Worm (Caenorhabditis elegans) whole organism, early embryonic: ENCODE measurements around the gene parp-2.

Source experiments
- B0310.2 ChIP-seq: sonication (generic microtip); optimal IDR thresholded peaks from 2 replicates; lab custom pipeline; 2016; ENCODE audit warnings: mild to moderate bottlenecking, missing genetic modification characterization, missing compliant biosample characterization
- F13C5.2 ChIP-seq: sonication (generic microtip); optimal IDR thresholded peaks from 2 replicates; lab custom pipeline; 2017; ENCODE audit warnings: mild to moderate bottlenecking, missing genetic modification characterization, inconsistent platforms, missing compliant biosample characterization
- aly-1 ChIP-seq: sonication (generic microtip); optimal IDR thresholded peaks from 2 replicates; lab custom pipeline; 2016; ENCODE audit warnings: missing genetic modification characterization, missing compliant biosample characterization
- ama-1 ChIP-seq: fragments of 150-350 bp; optimal IDR thresholded peaks from 2 replicates; lab custom pipeline; 2014
- ceh-13 ChIP-seq: fragments of 200-800 bp; sonication (Bioruptor generic); optimal IDR thresholded peaks from 2 replicates; lab custom pipeline; 2018; ENCODE audit warnings: mild to moderate bottlenecking, missing genetic modification characterization, missing compliant biosample characterization
- ceh-36 ChIP-seq: sonication (generic microtip); optimal IDR thresholded peaks from 2 replicates; lab custom pipeline; 2016; ENCODE audit warnings: missing genetic modification characterization, inconsistent platforms, missing compliant biosample characterization
- ets-7 ChIP-seq: sonication (generic microtip); optimal IDR thresholded peaks from 2 replicates; lab custom pipeline; 2016; ENCODE audit warnings: missing genotype, missing genetic modification characterization, missing compliant biosample characterization
- flt-1 ChIP-seq: fragments of 200-800 bp; sonication (Bioruptor generic); IDR thresholded peaks from 2 replicates; pipeline ENCODE4 v1.3.6; 2022; ENCODE audit warnings: missing genetic modification characterization, missing compliant biosample characterization
- hmbx-1 ChIP-seq: sonication (generic microtip); optimal IDR thresholded peaks from 2 replicates; lab custom pipeline; 2016; ENCODE audit warnings: mild to moderate bottlenecking, missing genetic modification characterization, missing compliant biosample characterization
- hmg-4 ChIP-seq: fragments of 200-800 bp; sonication (Bioruptor generic); optimal IDR thresholded peaks from 2 replicates; lab custom pipeline; 2018; ENCODE audit warnings: mild to moderate bottlenecking, missing genetic modification characterization, missing compliant biosample characterization
- hnd-1 ChIP-seq: sonication (generic microtip); optimal IDR thresholded peaks from 2 replicates; lab custom pipeline; 2016; ENCODE audit warnings: missing genetic modification characterization, missing compliant biosample characterization
- pes-1 ChIP-seq: fragments of 200-800 bp; sonication (Bioruptor generic); IDR thresholded peaks from 2 replicates; pipeline ENCODE4 v1.3.6; 2022; ENCODE audit warnings: missing genetic modification reagents, missing genetic modification characterization, missing compliant biosample characterization
- scrt-1 ChIP-seq: fragments of 200-800 bp; sonication (Bioruptor generic); IDR thresholded peaks from 2 replicates; pipeline ENCODE4 v1.3.6; 2022; ENCODE audit warnings: missing genetic modification characterization, missing compliant biosample characterization
- sea-1 ChIP-seq: fragments of 200-800 bp; sonication (Bioruptor generic); conservative IDR thresholded peaks from 2 replicates; pipeline ENCODE4 v1.3.6; 2022; ENCODE audit warnings: missing genetic modification characterization, missing compliant biosample characterization
- tbx-11 ChIP-seq: fragments of 200-800 bp; sonication (Bioruptor generic); IDR thresholded peaks from 2 replicates; pipeline ENCODE4 v1.3.6; 2022; ENCODE audit warnings: missing genetic modification characterization, missing compliant biosample characterization
- tbx-37 ChIP-seq: fragments of 200-800 bp; sonication (Bioruptor generic); conservative IDR thresholded peaks from 2 replicates; pipeline ENCODE4 v1.3.6; 2022; ENCODE audit warnings: missing genetic modification reagents, missing genetic modification characterization, missing compliant biosample characterization
- tra-4 ChIP-seq: sonication (generic microtip); optimal IDR thresholded peaks from 2 replicates; lab custom pipeline; 2017; ENCODE audit warnings: missing genetic modification characterization, missing compliant biosample characterization

The parp-2 gene

DNA sequence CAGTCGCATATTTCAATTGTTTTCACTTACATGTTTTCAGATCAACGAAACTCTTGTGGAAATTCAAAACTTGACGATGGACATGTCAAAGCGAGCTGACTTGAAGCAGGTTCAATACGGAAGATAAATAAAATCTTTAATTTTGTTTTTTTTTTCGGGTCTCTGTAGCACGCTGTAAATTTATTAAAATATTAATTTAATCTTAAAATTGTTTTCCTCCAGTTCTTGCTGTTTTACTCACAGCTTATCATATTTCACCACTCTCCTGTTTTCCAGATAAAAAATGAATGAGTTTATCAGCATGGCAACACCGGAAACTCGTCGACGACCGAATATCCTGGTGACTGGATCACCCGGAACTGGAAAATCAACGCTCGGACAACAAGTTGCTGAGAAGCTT lies 3.6 kb downstream of the parp-2 start, which contains the start of gene E02H1.6:
Gene E02H1.6, plus strand, starts transcription at position 301 of the 400 bp plus-strand sequence.
- TF ChIP-seq ceh-36 (tag; lab: Kevin White, UChicago) (no peak), hmbx-1 (tag; lab: Kevin White, UChicago) (no peak), hnd-1 (tag; lab: Kevin White, UChicago) (no peak), scrt-1 (GFP tag; lab: Robert Waterston, UW) (no peak), tra-4 (tag; lab: Kevin White, UChicago) (no peak), B0310.2 (no peak), pes-1 (no peak), F13C5.2 (tag; lab: Kevin White, UChicago) (no peak), hmg-4 (GFP tag; lab: Kevin White, UChicago) (no peak), ets-7 (no peak), tbx-37 (GFP tag; lab: Robert Waterston, UW) (no peak), tbx-11 (GFP tag; lab: Robert Waterston, UW) (no peak), ceh-13 (GFP tag; lab: Kevin White, UChicago) (no peak), aly-1 (tag; lab: Kevin White, UChicago) (no peak), ama-1 (lab: Kevin White, UChicago) (no peak), sea-1 (GFP tag; lab: Robert Waterston, UW) (no peak), flt-1 (GFP tag; lab: Robert Waterston, UW) (no peak)

DNA sequence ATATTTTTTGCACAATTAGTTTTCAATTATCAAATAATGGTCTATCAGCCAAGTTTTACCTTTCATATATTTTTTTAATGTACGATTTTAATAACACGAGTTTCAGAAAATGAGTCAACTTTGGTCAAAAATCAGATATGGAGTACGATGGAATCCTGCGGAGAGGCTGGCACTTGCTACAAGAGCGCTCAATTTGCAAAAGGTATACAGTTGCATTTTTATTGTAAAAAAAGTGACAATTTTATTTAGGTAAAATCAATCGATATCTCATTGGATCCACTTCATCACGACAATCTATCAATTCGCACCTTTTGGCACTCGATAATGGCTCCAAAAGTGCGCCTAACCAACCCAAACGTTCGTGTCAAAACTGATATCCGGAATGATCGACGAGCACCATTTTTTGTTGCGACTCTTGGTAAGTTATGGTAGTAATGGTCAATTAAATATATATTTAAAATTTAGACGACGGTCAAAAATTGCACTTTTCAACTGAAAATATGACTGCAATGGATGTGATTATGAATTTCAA lies 4.7 kb downstream of the parp-2 start, which contains the start of gene mrpl-53:
Gene mrpl-53, plus strand, starts transcription at position 107 of the 532 bp plus-strand sequence.
- no peak for TF ChIP-seq ceh-13 (GFP tag; lab: Kevin White, UChicago)
- no peak for TF ChIP-seq F13C5.2 (tag; lab: Kevin White, UChicago)
- TF ChIP-seq tbx-11 (GFP tag; lab: Robert Waterston, UW), result no peak
- TF ChIP-seq hnd-1 (tag; lab: Kevin White, UChicago), result no peak
- TF ChIP-seq scrt-1 (GFP tag; lab: Robert Waterston, UW), result no peak
- TF ChIP-seq pes-1, result no peak
- no peak for TF ChIP-seq ets-7
- TF ChIP-seq sea-1 (GFP tag; lab: Robert Waterston, UW), result no peak
- TF ChIP-seq ama-1 (lab: Kevin White, UChicago), result no peak
- TF ChIP-seq hmbx-1 (tag; lab: Kevin White, UChicago), result no peak
- no peak for TF ChIP-seq tbx-37 (GFP tag; lab: Robert Waterston, UW)
- no peak for TF ChIP-seq aly-1 (tag; lab: Kevin White, UChicago)

DNA sequence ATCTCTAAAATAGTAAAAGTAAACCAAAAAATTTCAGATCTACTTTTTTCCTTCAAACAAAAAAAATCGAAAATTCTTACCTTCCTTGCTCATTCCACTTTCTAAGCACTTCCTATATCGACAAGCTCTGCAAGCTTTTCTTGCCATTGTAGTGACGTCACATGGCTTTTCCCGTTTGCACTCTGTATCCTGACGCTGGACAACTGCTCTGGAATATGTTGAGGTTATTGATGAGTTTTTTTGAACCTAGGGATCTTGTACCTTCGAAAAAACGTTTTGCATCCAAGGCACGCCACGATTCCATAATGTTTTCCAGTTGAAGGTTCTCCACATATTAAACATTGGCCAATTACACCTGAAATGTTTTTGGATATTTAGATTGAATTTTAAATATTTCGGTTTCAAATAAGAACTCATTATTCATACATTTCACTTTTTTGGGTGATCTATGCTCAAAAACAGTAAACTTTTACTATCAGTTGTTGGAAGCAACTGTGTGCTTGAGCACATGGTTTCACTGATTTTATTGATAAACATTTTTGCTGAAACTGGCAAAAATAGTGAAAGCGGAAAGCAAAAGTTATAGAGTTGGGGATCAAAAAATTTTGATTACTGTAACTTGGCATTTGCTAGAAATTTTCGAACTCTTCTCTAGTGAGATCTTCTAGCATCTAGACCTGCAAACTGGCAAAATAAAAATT lies 7.3 kb downstream of the parp-2 start:
- TF ChIP-seq ets-7, result no peak
- TF ChIP-seq pes-1, result no peak
- no peak for TF ChIP-seq ama-1 (lab: Kevin White, UChicago)
- TF ChIP-seq aly-1 (tag; lab: Kevin White, UChicago), result no peak
- no peak for TF ChIP-seq scrt-1 (GFP tag; lab: Robert Waterston, UW)

DNA sequence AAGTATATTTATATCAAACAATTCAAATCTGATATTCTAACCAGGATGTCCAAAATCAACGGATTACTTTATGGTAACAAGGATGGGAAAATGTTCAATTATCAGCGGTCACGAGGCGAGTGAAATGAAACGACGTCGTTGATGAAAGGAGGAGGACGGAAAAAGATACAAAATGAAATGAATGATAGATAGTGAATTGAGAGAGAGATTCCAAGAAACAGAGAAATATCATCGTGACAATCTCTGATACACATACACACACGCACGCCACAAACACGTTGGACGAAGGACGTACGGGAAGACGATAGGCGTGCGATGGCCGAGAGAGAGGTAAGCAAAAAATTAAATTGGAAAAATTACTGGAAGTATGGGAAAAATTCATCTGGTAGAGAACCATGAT lies 8.2 kb downstream of the parp-2 start:
- no peak for TF ChIP-seq F13C5.2 (tag; lab: Kevin White, UChicago)
- TF ChIP-seq scrt-1 (GFP tag; lab: Robert Waterston, UW), result no peak
- no peak for TF ChIP-seq ceh-36 (tag; lab: Kevin White, UChicago)
- TF ChIP-seq flt-1 (GFP tag; lab: Robert Waterston, UW), result no peak
- TF ChIP-seq aly-1 (tag; lab: Kevin White, UChicago), result no peak
- no peak for TF ChIP-seq tra-4 (tag; lab: Kevin White, UChicago)
- TF ChIP-seq tbx-11 (GFP tag; lab: Robert Waterston, UW), result no peak
- TF ChIP-seq ama-1 (lab: Kevin White, UChicago), result no peak
- no peak for TF ChIP-seq B0310.2
- no peak for TF ChIP-seq ets-7
- no peak for TF ChIP-seq sea-1 (GFP tag; lab: Robert Waterston, UW)
- TF ChIP-seq tbx-37 (GFP tag; lab: Robert Waterston, UW), result no peak
- TF ChIP-seq hmg-4 (GFP tag; lab: Kevin White, UChicago), result no peak
- no peak for TF ChIP-seq hmbx-1 (tag; lab: Kevin White, UChicago)
- no peak for TF ChIP-seq pes-1
- no peak for TF ChIP-seq hnd-1 (tag; lab: Kevin White, UChicago)

DNA sequence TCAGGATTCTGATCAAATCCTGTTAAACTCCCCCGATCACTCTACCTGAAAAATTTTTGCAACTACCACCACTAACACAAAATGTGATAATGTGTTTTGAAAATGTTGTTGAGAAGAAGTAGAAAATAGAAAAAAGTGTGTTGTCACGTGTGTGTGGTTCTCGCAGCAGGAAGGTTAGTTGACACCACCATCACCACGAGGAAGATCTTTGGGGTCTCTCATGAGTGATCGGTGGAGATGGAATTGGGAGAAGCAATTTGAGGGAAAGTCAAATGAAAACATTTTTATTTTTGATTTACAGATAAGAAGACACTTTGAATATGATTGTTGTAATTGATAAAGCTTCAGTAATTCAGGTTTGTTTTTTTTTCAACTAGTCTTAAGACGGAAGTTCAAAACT lies 8.8 kb downstream of the parp-2 start:
- TF ChIP-seq hmg-4 (GFP tag; lab: Kevin White, UChicago), result no peak
- TF ChIP-seq ets-7, result no peak
- no peak for TF ChIP-seq pes-1
- TF ChIP-seq flt-1 (GFP tag; lab: Robert Waterston, UW), result no peak
- TF ChIP-seq hnd-1 (tag; lab: Kevin White, UChicago), result no peak
- TF ChIP-seq tbx-37 (GFP tag; lab: Robert Waterston, UW), result no peak
- TF ChIP-seq ceh-13 (GFP tag; lab: Kevin White, UChicago), result no peak
- no peak for TF ChIP-seq F13C5.2 (tag; lab: Kevin White, UChicago)

DNA sequence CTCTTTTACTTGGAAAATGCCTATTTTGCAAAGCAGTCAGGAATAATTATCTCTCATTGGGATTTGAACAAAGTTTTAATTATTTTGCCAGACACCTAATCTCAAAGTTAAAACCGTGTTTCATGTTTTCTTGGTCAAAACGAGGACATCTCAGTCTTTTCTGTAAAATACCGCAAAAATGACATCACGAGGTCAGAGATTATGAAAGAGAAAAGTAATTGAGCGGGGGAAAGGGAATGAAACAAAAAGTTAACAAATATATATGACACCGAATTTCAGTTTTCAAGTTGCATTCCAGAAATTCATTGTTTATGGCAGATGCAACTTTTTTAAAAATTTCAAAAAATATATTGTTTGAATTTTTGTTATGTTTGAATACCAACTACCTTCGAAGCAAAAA lies 9.7 kb downstream of the parp-2 start:
- TF ChIP-seq hmbx-1 (tag; lab: Kevin White, UChicago) (no peak), tbx-37 (GFP tag; lab: Robert Waterston, UW) (no peak), aly-1 (tag; lab: Kevin White, UChicago) (no peak), ama-1 (lab: Kevin White, UChicago) (no peak), pes-1 (no peak), tra-4 (tag; lab: Kevin White, UChicago) (no peak), tbx-11 (GFP tag; lab: Robert Waterston, UW) (no peak), hmg-4 (GFP tag; lab: Kevin White, UChicago) (no peak), ceh-36 (tag; lab: Kevin White, UChicago) (no peak), ceh-13 (GFP tag; lab: Kevin White, UChicago) (no peak), ets-7 (no peak), flt-1 (GFP tag; lab: Robert Waterston, UW) (no peak)

DNA sequence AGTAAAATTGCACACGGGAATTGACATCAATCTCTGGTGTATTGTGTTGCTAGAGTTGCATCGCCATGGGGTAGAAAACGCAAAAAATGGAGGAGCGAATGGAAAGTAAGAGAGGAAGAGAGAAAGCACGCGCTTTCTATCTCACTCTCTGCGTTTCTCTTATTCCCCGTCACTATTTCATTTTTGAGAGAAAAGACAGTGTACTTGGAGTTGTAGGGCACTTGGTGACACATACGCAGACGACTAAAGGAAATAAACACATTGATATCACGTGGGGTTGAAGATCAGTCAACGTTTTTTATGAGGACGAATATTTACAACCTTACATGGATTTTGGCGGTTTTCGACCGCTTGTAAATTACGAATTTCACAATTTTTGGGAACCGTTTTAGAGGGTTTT lies 10.6 kb downstream of the parp-2 start:
- no peak for TF ChIP-seq scrt-1 (GFP tag; lab: Robert Waterston, UW)
